Worm (Caenorhabditis elegans): Measurements from ENCODE around the gene ZK154.5.

The ZK154.5 gene

DNA sequence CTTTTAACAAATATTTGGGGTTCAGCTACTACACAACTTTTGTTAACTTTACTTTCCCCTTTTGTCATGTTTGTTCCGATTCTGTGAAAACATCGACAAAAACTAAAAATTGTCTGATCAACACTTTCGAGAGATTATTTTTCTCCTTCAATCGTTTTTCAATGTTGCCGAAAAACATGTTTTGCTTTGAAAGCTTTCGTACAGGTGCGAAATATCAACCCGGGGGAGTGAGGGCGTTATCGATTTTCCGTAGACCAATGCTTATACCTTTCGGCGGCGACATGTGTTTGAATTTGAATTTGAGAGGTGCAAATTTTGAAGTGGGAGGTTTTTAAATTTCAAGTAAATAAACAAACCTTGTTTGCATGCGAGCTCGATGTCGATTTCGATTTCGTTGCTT lies 20.7 kb upstream of the ZK154.5 start:
- TF ChIP-seq Y56A3A.18 (GFP tag; IDR thresholded peaks at IDR 0.05) (no peak), snpc-3.4 (tag; optimal IDR thresholded peaks at IDR 0.05) (no peak), attf-5 (GFP tag; optimal IDR thresholded peaks at IDR 0.05) (no peak), T07F8.4 (tag; optimal IDR thresholded peaks at IDR 0.05) (no peak), madf-6 (GFP tag; IDR thresholded peaks at IDR 0.05) (no peak), lin-35 (GFP tag; optimal IDR thresholded peaks at IDR 0.05) (no peak), pha-4 (tag; optimal IDR thresholded peaks at IDR 0.05) (no peak), him-1 (tag; optimal IDR thresholded peaks at IDR 0.05) (no peak), somi-1 (GFP tag; optimal IDR thresholded peaks at IDR 0.05) (no peak), C06A6.2 (GFP tag; conservative IDR thresholded peaks at IDR 0.05) (no peak)

DNA sequence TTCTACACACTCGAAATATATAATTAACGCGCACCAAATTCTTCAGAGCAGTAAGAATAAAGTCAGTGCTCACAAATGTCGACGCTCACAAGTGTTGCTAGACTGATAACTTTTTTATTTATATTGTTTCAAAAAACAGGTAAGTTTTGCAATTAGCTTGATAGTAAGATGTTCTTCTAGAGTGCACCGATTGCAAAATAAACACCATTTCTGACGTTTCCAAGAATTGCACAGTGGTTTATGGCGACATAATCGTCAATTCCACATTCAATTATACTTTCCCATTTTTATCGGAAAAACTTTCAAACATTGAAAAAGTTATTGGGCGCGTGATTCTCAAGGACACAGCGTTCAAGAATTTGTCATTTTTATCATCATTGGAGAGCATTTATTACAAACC lies 12.6 kb upstream of the ZK154.5 start:
- TF ChIP-seq nhr-80 (tag; optimal IDR thresholded peaks at IDR 0.05), result peak; percentile 15
- TF ChIP-seq F55B11.4 (tag; optimal IDR thresholded peaks at IDR 0.05; ENCODE audit: borderline replicate concordance, insufficient read depth), result no peak

DNA sequence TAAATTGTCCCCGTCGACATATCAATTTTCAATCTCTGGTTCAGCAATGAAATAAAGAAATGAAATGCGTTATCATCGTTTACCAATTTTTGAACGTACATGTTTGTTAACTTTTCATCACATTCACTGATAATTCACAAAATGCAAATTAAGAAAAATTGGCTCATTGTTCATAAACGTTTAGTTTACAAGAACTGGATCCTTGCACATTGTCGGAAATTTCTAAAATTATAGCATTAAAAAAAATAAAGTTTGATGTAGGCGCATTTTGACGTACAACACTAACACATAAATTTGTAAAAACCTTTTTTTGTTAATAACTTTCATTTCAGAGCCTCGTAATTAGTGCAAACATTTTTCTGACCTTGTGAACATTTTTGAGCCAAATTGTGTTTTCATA lies 11.9 kb upstream of the ZK154.5 start, which contains the start of gene gpx-7:
Gene gpx-7, minus strand, starts transcription at position 101 of the 400 bp plus-strand sequence.
- no peak for TF ChIP-seq hsf-1 (GFP tag; IDR thresholded peaks at IDR 0.05)
- TF ChIP-seq nhr-80 (tag; optimal IDR thresholded peaks at IDR 0.05), result peak; percentile 34

ce11 chrX:7798248-7799020 lies 10.7 kb upstream of the ZK154.5 start, which contains the start of gene adm-4:
TSS of gene adm-4 (minus strand) at chrX:7798298.
- no peak for TF ChIP-seq F37B4.10 (GFP tag; IDR thresholded peaks at IDR 0.05)
- TF ChIP-seq sdz-38 (tag; optimal IDR thresholded peaks at IDR 0.05), result no peak
- TF ChIP-seq B0035.1 (tag; optimal IDR thresholded peaks at IDR 0.05), result no peak
- peak; percentile 27 for TF ChIP-seq unc-130 (GFP tag; optimal IDR thresholded peaks at IDR 0.05)
- TF ChIP-seq let-526 (GFP tag; IDR thresholded peaks at IDR 0.05), result no peak
- peak; percentile 15 for TF ChIP-seq lin-40 (tag; optimal IDR thresholded peaks at IDR 0.05)
- TF ChIP-seq dpl-1 (GFP tag; optimal IDR thresholded peaks at IDR 0.05), result no peak
- no peak for TF ChIP-seq die-1 (tag; optimal IDR thresholded peaks at IDR 0.05)
- no peak for TF ChIP-seq nfya-1 (tag; optimal IDR thresholded peaks at IDR 0.05; ENCODE audit: borderline replicate concordance, insufficient read depth)
- TF ChIP-seq ZK185.1 (tag; optimal IDR thresholded peaks at IDR 0.05; ENCODE audit: poor library complexity, severe bottlenecking), result peak; percentile 71
- no peak for TF ChIP-seq ztf-6 (GFP tag; IDR thresholded peaks at IDR 0.05)
- no peak for TF ChIP-seq sea-2 (GFP tag; IDR thresholded peaks at IDR 0.05)
- no peak for TF ChIP-seq madf-6 (GFP tag; IDR thresholded peaks at IDR 0.05)
- TF ChIP-seq F39B2.1 (GFP tag; IDR thresholded peaks at IDR 0.05), result no peak
- peak; percentile 37 for TF ChIP-seq K12H6.12 (tag; optimal IDR thresholded peaks at IDR 0.05)
- no peak for TF ChIP-seq Y95B8A.8 (GFP tag; IDR thresholded peaks at IDR 0.05)
- TF ChIP-seq Y53F4B.3 (GFP tag; IDR thresholded peaks at IDR 0.05), result no peak
- TF ChIP-seq lag-1 (GFP tag; IDR thresholded peaks at IDR 0.05), result no peak

- peak in 1 of 3 experiments; percentile 59 for TF ChIP-seq lin-35 (GFP tag; optimal IDR thresholded peaks at IDR 0.05)
- peak; percentile 46 for TF ChIP-seq tlf-1 (GFP tag; optimal IDR thresholded peaks at IDR 0.05)
- TF ChIP-seq Y56A3A.18 (GFP tag; IDR thresholded peaks at IDR 0.05), result peak; percentile 67; the same call in 1 of the 2 replicates
- TF ChIP-seq lsl-1 (GFP tag; optimal IDR thresholded peaks at IDR 0.05), result no peak
- TF ChIP-seq F52B5.7 (tag; optimal IDR thresholded peaks at IDR 0.05), result peak; percentile 72
- no peak; the same call in 1 of the 2 replicates for TF ChIP-seq B0336.3 (GFP tag; IDR thresholded peaks at IDR 0.05)
- TF ChIP-seq let-526 (GFP tag; IDR thresholded peaks at IDR 0.05), result no peak
- peak; percentile 52 for TF ChIP-seq ztf-26 (tag; optimal IDR thresholded peaks at IDR 0.05)
- peak; percentile 89 for TF ChIP-seq ZK185.1 (tag; optimal IDR thresholded peaks at IDR 0.05; ENCODE audit: poor library complexity, severe bottlenecking)
- no peak for TF ChIP-seq ztf-3 (GFP tag; optimal IDR thresholded peaks at IDR 0.05)
- TF ChIP-seq repo-1 (tag; optimal IDR thresholded peaks at IDR 0.05), result peak; percentile 70
- no peak for TF ChIP-seq aptf-3 (GFP tag; IDR thresholded peaks at IDR 0.05)
- TF ChIP-seq F33H1.4 (GFP tag; IDR thresholded peaks at IDR 0.05), result no peak
- TF ChIP-seq die-1 (tag; optimal IDR thresholded peaks at IDR 0.05), result peak; percentile 92
- TF ChIP-seq madf-10 (tag; optimal IDR thresholded peaks at IDR 0.05), result peak; percentile 62
- TF ChIP-seq C17E4.6 (GFP tag; IDR thresholded peaks at IDR 0.05), result no peak
- peak; percentile 74 for TF ChIP-seq lin-40 (tag; optimal IDR thresholded peaks at IDR 0.05)
Measured at ce11 chrX:7794306-7794743, 6.6 kb upstream of the ZK154.5 start.

All from whole organism, young adult.